Worm (Caenorhabditis elegans) whole organism, young adult: Measurements from ENCODE around the gene pho-11.

Experiments used
- F10E7.11 ChIP-seq: sonication (generic microtip); optimal IDR thresholded peaks from 2 replicates; lab custom pipeline; 2017; ENCODE audit warnings: mild to moderate bottlenecking, missing genetic modification characterization, moderate library complexity, missing compliant biosample characterization
- F37B4.10 ChIP-seq: fragments of 200-800 bp; sonication (Bioruptor generic); IDR thresholded peaks from 2 replicates; pipeline ENCODE4 v1.3.6; 2022; ENCODE audit warnings: missing genetic modification characterization, missing compliant biosample characterization
- K11D2.4 ChIP-seq: fragments of 200-800 bp; sonication (Bioruptor generic); IDR thresholded peaks from 2 replicates; pipeline ENCODE4 v1.3.6; 2022; ENCODE audit warnings: missing genetic modification reagents, missing genetic modification characterization, missing compliant biosample characterization
- ama-1 ChIP-seq, 3 experiments: fragments of 150-350 bp in 1 of 3; sonication (generic microtip) in 2 of 3; optimal IDR thresholded peaks; 2 replicates each; lab custom pipeline; 2014 to 2018; ENCODE audit warnings: missing biosample characterization in 2 of 3, missing genetic modification characterization in 2 of 3, missing genetic modification reagents in 2 of 3
- dpl-1 ChIP-seq: fragments of 150-350 bp; optimal IDR thresholded peaks from 2 replicates; lab custom pipeline; 2014; ENCODE audit warnings: missing biosample characterization, missing genetic modification reagents, missing genetic modification characterization
- lag-1 ChIP-seq: fragments of 200-800 bp; sonication (Bioruptor generic); IDR thresholded peaks from 2 replicates; pipeline ENCODE4 v1.3.6; 2022; ENCODE audit warnings: missing genetic modification reagents, missing genetic modification characterization, missing compliant biosample characterization
- let-607 ChIP-seq, 2 experiments: fragments of 200-800 bp in 1 of 2; sonication (Bioruptor generic) in 1 of 2; sonication (generic microtip) in 1 of 2; optimal IDR thresholded peaks; 2 replicates each; lab custom pipeline; 2016 to 2018; ENCODE audit warnings: mild to moderate bottlenecking in 2 of 2, missing compliant biosample characterization in 2 of 2, missing genetic modification characterization in 2 of 2, moderate library complexity in 2 of 2, missing genotype in 1 of 2
- madf-3 ChIP-seq: fragments of 200-800 bp; sonication (Bioruptor generic); IDR thresholded peaks from 2 replicates; pipeline ENCODE4 v1.3.6; 2022; ENCODE audit warnings: missing genetic modification reagents, missing genetic modification characterization, missing compliant biosample characterization
- nhr-90 ChIP-seq: sonication (generic microtip); optimal IDR thresholded peaks from 2 replicates; lab custom pipeline; 2016; ENCODE audit warnings: missing genotype, mild to moderate bottlenecking, missing genetic modification characterization, missing compliant biosample characterization
- snpc-4 ChIP-seq, 5 experiments: fragments of 150-350 bp in 1 of 5; sonication (generic microtip) in 4 of 5; optimal IDR thresholded peaks; 2 replicates each; lab custom pipeline; 2014 to 2018; ENCODE audit warnings: missing genetic modification characterization in 5 of 5, missing biosample characterization in 3 of 5, antibody characterized with exemption in 2 of 5, mild to moderate bottlenecking in 2 of 5, missing compliant biosample characterization in 2 of 5, missing genotype in 2 of 5, moderate library complexity in 2 of 5, missing genetic modification reagents in 1 of 5
- somi-1 ChIP-seq: fragments of 200-800 bp; sonication (Bioruptor generic); optimal IDR thresholded peaks from 2 replicates; lab custom pipeline; 2018; ENCODE audit warnings: mild to moderate bottlenecking, missing genetic modification characterization, missing compliant biosample characterization
- unc-62 ChIP-seq: fragments of 150-350 bp; optimal IDR thresholded peaks from 2 replicates; lab custom pipeline; 2014; ENCODE audit warnings: missing biosample characterization, missing genetic modification reagents, missing genetic modification characterization
- ztf-28 ChIP-seq: fragments of 200-800 bp; sonication (Bioruptor generic); IDR thresholded peaks from 2 replicates; pipeline ENCODE4 v1.3.6; 2022; ENCODE audit warnings: missing genetic modification reagents, missing genetic modification characterization, missing compliant biosample characterization

ce11 chrII:9891031-9891689 is 40.5 kb upstream of the pho-11 start, which contains the start of gene vgln-1:
- TF ChIP-seq F10E7.11 (tag; lab: Kevin White, UChicago) (no peak), ztf-28 (GFP tag; lab: Robert Waterston, UW) (no peak), let-607 (tag; optimal IDR thresholded peaks at IDR 0.05; lab: Kevin White, UChicago) (peak in 1 of 2 experiments; percentile 7), unc-62 (GFP tag; lab: Kevin White, UChicago) (no peak), snpc-4 (GFP tag; optimal IDR thresholded peaks at IDR 0.05; lab: Kevin White, UChicago) (no peak), snpc-4 (tag; optimal IDR thresholded peaks at IDR 0.05; lab: Kevin White, UChicago) (no peak), dpl-1 (GFP tag; lab: Kevin White, UChicago) (no peak), nhr-90 (no peak), somi-1 (GFP tag; lab: Kevin White, UChicago) (no peak), madf-3 (GFP tag; lab: Robert Waterston, UW) (no peak), K11D2.4 (GFP tag; lab: Robert Waterston, UW) (no peak), lag-1 (GFP tag; lab: Robert Waterston, UW) (no peak), F37B4.10 (GFP tag; lab: Robert Waterston, UW) (no peak), ama-1 (optimal IDR thresholded peaks at IDR 0.05; lab: Kevin White, UChicago) (no peak), ama-1 (GFP tag; optimal IDR thresholded peaks at IDR 0.05; lab: Kevin White, UChicago) (no peak)
